Fruit fly (Drosophila melanogaster) whole organism, embryonic: ENCODE data around the gene Octbeta2R.

Experiments used
- CG6813 ChIP-seq: fragments of 200-800 bp; sonication (Bioruptor generic); optimal IDR thresholded peaks from 2 replicates; lab custom pipeline; 2017; ENCODE audit warnings: missing biosample characterization, missing genetic modification characterization, mild to moderate bottlenecking, moderate library complexity, missing genetic modification reagents
- D19A ChIP-seq: fragments of 200-800 bp; optimal IDR thresholded peaks from 3 replicates; lab custom pipeline; 2019; ENCODE audit warnings: missing biosample characterization, mild to moderate bottlenecking, missing genetic modification characterization, moderate library complexity
- crp ChIP-seq, 2 experiments: fragments of 200-800 bp; sonication (Bioruptor generic); optimal IDR thresholded peaks; 2 replicates in 1 of 2; 3 replicates in 1 of 2; lab custom pipeline; 2017; ENCODE audit warnings: missing biosample characterization in 2 of 2, missing genetic modification characterization in 2 of 2, mild to moderate bottlenecking in 1 of 2, moderate library complexity in 1 of 2

dm6 chr3R:12591672-12592071 lies 3.9 kb downstream of the Octbeta2R start:
- TF ChIP-seq D19A (tag; lab: Kevin White, UChicago) (no peak), crp (GFP tag; optimal IDR thresholded peaks at IDR 0.05; lab: Kevin White, UChicago) (no peak), CG6813 (GFP tag; lab: Kevin White, UChicago) (peak; percentile 6)
